Worm (Caenorhabditis elegans) whole organism, L4 larva: ENCODE results near the gene F35H10.3.

Experiments
- F26F4.8 ChIP-seq: fragments of 200-800 bp; sonication (Bioruptor generic); conservative IDR thresholded peaks from 2 replicates; pipeline ENCODE4 v1.3.6; 2022; ENCODE audit warnings: missing genetic modification characterization, missing compliant biosample characterization
- ZK337.2 ChIP-seq: fragments of 200-800 bp; sonication (Bioruptor generic); IDR thresholded peaks from 2 replicates; pipeline ENCODE4 v1.3.6; 2022; ENCODE audit warnings: missing genetic modification reagents, missing genetic modification characterization, missing compliant biosample characterization
- ama-1 ChIP-seq: fragments of 150-350 bp; optimal IDR thresholded peaks from 2 replicates; lab custom pipeline; 2014; ENCODE audit warnings: inconsistent platforms, mixed read lengths
- dpl-1 ChIP-seq: fragments of 150-350 bp; optimal IDR thresholded peaks from 2 replicates; lab custom pipeline; 2014; ENCODE audit warnings: missing biosample characterization, missing genetic modification reagents, missing genetic modification characterization
- fkh-10 ChIP-seq: fragments of 150-350 bp; optimal IDR thresholded peaks from 2 replicates; lab custom pipeline; 2014; ENCODE audit warnings: missing biosample characterization, missing genetic modification reagents, missing genetic modification characterization
- lin-13 ChIP-seq: fragments of 150-350 bp; optimal IDR thresholded peaks from 2 replicates; lab custom pipeline; 2014; ENCODE audit warnings: missing biosample characterization, missing genetic modification reagents, missing genetic modification characterization
- lin-38 ChIP-seq: fragments of 200-800 bp; sonication (Bioruptor generic); IDR thresholded peaks from 2 replicates; pipeline ENCODE4 v1.3.6; 2022; ENCODE audit warnings: missing genetic modification reagents, missing genetic modification characterization, missing compliant biosample characterization
- lsy-2 ChIP-seq, 2 experiments: fragments of 150-350 bp in 1 of 2; sonication (generic microtip) in 1 of 2; optimal IDR thresholded peaks; 2 replicates each; lab custom pipeline; 2014 to 2017; ENCODE audit warnings: missing biosample characterization in 2 of 2, missing genetic modification characterization in 2 of 2
- mdl-1 ChIP-seq, 2 experiments: fragments of 150-350 bp in 1 of 2; sonication (generic microtip) in 1 of 2; optimal IDR thresholded peaks; 2 replicates each; lab custom pipeline; 2014 to 2017; ENCODE audit warnings: missing biosample characterization in 2 of 2, missing genetic modification characterization in 2 of 2
- skn-1 ChIP-seq: fragments of 150-350 bp; optimal IDR thresholded peaks from 2 replicates; lab custom pipeline; 2014; ENCODE audit warnings: missing biosample characterization, missing genetic modification characterization

ce11 chrIV:8328913-8329312 lies 3.1 kb downstream of the F35H10.3 start, which contains the start of gene F35H10.2:
- TF ChIP-seq F26F4.8 (GFP tag; lab: Robert Waterston, UW) (no peak), skn-1 (tag; lab: Kevin White, UChicago) (no peak), lin-38 (GFP tag; lab: Robert Waterston, UW) (no peak), lsy-2 (tag; optimal IDR thresholded peaks at IDR 0.05; lab: Kevin White, UChicago) (no peak), ZK337.2 (no peak), dpl-1 (no peak), lin-13 (GFP tag; lab: Kevin White, UChicago) (no peak), mdl-1 (tag; optimal IDR thresholded peaks at IDR 0.05; lab: Kevin White, UChicago) (no peak), fkh-10 (GFP tag; lab: Kevin White, UChicago) (no peak), ama-1 (lab: Kevin White, UChicago) (no peak)
